Worm (Caenorhabditis elegans) whole organism, late embryonic: Measurements from ENCODE around the gene col-155.

ENCODE experiments used
- ama-1 ChIP-seq: fragments of 150-350 bp; optimal IDR thresholded peaks from 2 replicates; lab custom pipeline; 2014
- ceh-19 ChIP-seq: fragments of 200-800 bp; sonication (Bioruptor generic); optimal IDR thresholded peaks from 2 replicates; lab custom pipeline; 2018; ENCODE audit warnings: mild to moderate bottlenecking, missing genetic modification characterization, missing compliant biosample characterization
- fkh-10 ChIP-seq: fragments of 150-350 bp; optimal IDR thresholded peaks from 2 replicates; lab custom pipeline; 2014; ENCODE audit warnings: missing biosample characterization, missing genetic modification reagents, missing genetic modification characterization
- nfya-1 ChIP-seq: sonication (generic microtip); optimal IDR thresholded peaks from 2 replicates; lab custom pipeline; 2017; ENCODE audit warnings: missing genetic modification characterization, mild to moderate bottlenecking, missing compliant biosample characterization, antibody characterized with exemption, moderate library complexity
- nhr-11 ChIP-seq: fragments of 150-350 bp; optimal IDR thresholded peaks from 2 replicates; lab custom pipeline; 2014; ENCODE audit warnings: missing biosample characterization, missing genetic modification characterization
- sox-4 ChIP-seq: sonication (generic microtip); optimal IDR thresholded peaks from 2 replicates; lab custom pipeline; 2017; ENCODE audit warnings: mild to moderate bottlenecking, missing genetic modification characterization, inconsistent platforms, missing compliant biosample characterization

ce11 chrV:11403702-11404101 is 14.0 kb upstream of the col-155 start:
- TF ChIP-seq nhr-11 (no peak), ceh-19 (GFP tag; lab: Kevin White, UChicago) (no peak), sox-4 (tag; lab: Kevin White, UChicago) (no peak), nfya-1 (tag; lab: Kevin White, UChicago) (no peak), fkh-10 (GFP tag; lab: Kevin White, UChicago) (no peak), ama-1 (lab: Kevin White, UChicago) (no peak)
